Worm (Caenorhabditis elegans) whole organism, young adult: ENCODE measurements around the gene spe-44.

Source experiments
- B0336.3 ChIP-seq: fragments of 200-800 bp; sonication (Bioruptor generic); IDR thresholded peaks from 2 replicates; pipeline ENCODE4 v1.3.6; 2022; ENCODE audit warnings: missing genetic modification characterization, missing compliant biosample characterization
- C06A6.2 ChIP-seq: fragments of 200-800 bp; sonication (Bioruptor generic); conservative IDR thresholded peaks from 2 replicates; pipeline ENCODE4 v1.3.6; 2022; ENCODE audit warnings: missing genetic modification characterization, missing compliant biosample characterization
- D2030.7 ChIP-seq: fragments of 200-800 bp; sonication (Bioruptor generic); IDR thresholded peaks from 2 replicates; pipeline ENCODE4 v1.3.6; 2022; ENCODE audit warnings: missing genetic modification reagents, missing genetic modification characterization, missing compliant biosample characterization
- F23B12.7 ChIP-seq: sonication (generic microtip); optimal IDR thresholded peaks from 2 replicates; lab custom pipeline; 2017; ENCODE audit warnings: missing genetic modification characterization, mild to moderate bottlenecking, missing compliant biosample characterization, antibody characterized with exemption, moderate library complexity; ENCODE audit not compliant: insufficient read depth
- F33H1.4 ChIP-seq: fragments of 200-800 bp; sonication (Bioruptor generic); IDR thresholded peaks from 2 replicates; pipeline ENCODE4 v1.3.6; 2022; ENCODE audit warnings: missing genetic modification reagents, missing genetic modification characterization, missing compliant biosample characterization
- F57C9.4 ChIP-seq: sonication (generic microtip); optimal IDR thresholded peaks from 2 replicates; lab custom pipeline; 2017; ENCODE audit warnings: mild to moderate bottlenecking, missing genetic modification characterization, missing compliant biosample characterization
- Y95B8A.8 ChIP-seq: fragments of 200-800 bp; sonication (Bioruptor generic); IDR thresholded peaks from 2 replicates; pipeline ENCODE4 v1.3.6; 2022; ENCODE audit warnings: missing genetic modification reagents, missing genetic modification characterization, missing compliant biosample characterization
- ZK185.1 ChIP-seq: sonication (generic microtip); optimal IDR thresholded peaks from 2 replicates; lab custom pipeline; 2016; ENCODE audit warnings: mild to moderate bottlenecking, missing genetic modification characterization, missing compliant biosample characterization; ENCODE audit not compliant: poor library complexity, severe bottlenecking
- athp-1 ChIP-seq: sonication (generic microtip); optimal IDR thresholded peaks from 2 replicates; lab custom pipeline; 2017; ENCODE audit warnings: mild to moderate bottlenecking, missing genetic modification characterization, missing compliant biosample characterization
- attf-6 ChIP-seq: fragments of 200-800 bp; sonication (Bioruptor generic); IDR thresholded peaks from 2 replicates; pipeline ENCODE4 v1.3.6; 2022; ENCODE audit warnings: missing genetic modification reagents, missing genetic modification characterization, missing compliant biosample characterization
- bed-2 ChIP-seq: fragments of 200-800 bp; sonication (Bioruptor generic); IDR thresholded peaks from 2 replicates; pipeline ENCODE4 v1.3.6; 2022; ENCODE audit warnings: missing genetic modification reagents, missing genetic modification characterization, missing compliant biosample characterization
- ccch-3 ChIP-seq: fragments of 200-800 bp; sonication (Bioruptor generic); optimal IDR thresholded peaks from 2 replicates; lab custom pipeline; 2018; ENCODE audit warnings: mild to moderate bottlenecking, missing genetic modification characterization, missing compliant biosample characterization
- ceh-79 ChIP-seq: sonication (generic microtip); optimal IDR thresholded peaks from 2 replicates; lab custom pipeline; 2017; ENCODE audit warnings: mild to moderate bottlenecking, missing genetic modification characterization, missing compliant biosample characterization
- ceh-91 ChIP-seq: fragments of 200-800 bp; sonication (Bioruptor generic); IDR thresholded peaks from 2 replicates; pipeline ENCODE4 v1.3.6; 2022; ENCODE audit warnings: missing genetic modification reagents, missing genetic modification characterization, missing compliant biosample characterization
- chd-7 ChIP-seq: sonication (generic microtip); optimal IDR thresholded peaks from 2 replicates; lab custom pipeline; 2016; ENCODE audit warnings: mild to moderate bottlenecking, missing genetic modification characterization, moderate library complexity, missing compliant biosample characterization
- dpl-1 ChIP-seq: fragments of 150-350 bp; optimal IDR thresholded peaks from 2 replicates; lab custom pipeline; 2014; ENCODE audit warnings: missing biosample characterization, missing genetic modification reagents, missing genetic modification characterization
- efl-1 ChIP-seq: fragments of 150-350 bp; optimal IDR thresholded peaks from 2 replicates; lab custom pipeline; 2014; ENCODE audit warnings: missing biosample characterization, missing genetic modification reagents, missing genetic modification characterization
- egl-44 ChIP-seq: fragments of 200-800 bp; sonication (Bioruptor generic); IDR thresholded peaks from 2 replicates; pipeline ENCODE4 v1.3.6; 2022; ENCODE audit warnings: missing genetic modification reagents, missing genetic modification characterization, missing compliant biosample characterization
- ekl-4 ChIP-seq: fragments of 200-800 bp; sonication (Bioruptor generic); IDR thresholded peaks from 2 replicates; pipeline ENCODE4 v1.3.6; 2022; ENCODE audit warnings: missing genetic modification reagents, missing genetic modification characterization, missing compliant biosample characterization
- ets-4 ChIP-seq: fragments of 200-800 bp; sonication (Bioruptor generic); optimal IDR thresholded peaks from 2 replicates; lab custom pipeline; 2018; ENCODE audit warnings: mild to moderate bottlenecking, missing genetic modification characterization, missing compliant biosample characterization
- him-1 ChIP-seq: sonication (generic microtip); optimal IDR thresholded peaks from 2 replicates; lab custom pipeline; 2016; ENCODE audit warnings: missing genotype, missing genetic modification reagents, missing genetic modification characterization, missing compliant biosample characterization
- hmg-1.2 ChIP-seq: fragments of 200-800 bp; sonication (Bioruptor generic); IDR thresholded peaks from 2 replicates; pipeline ENCODE4 v1.3.6; 2022; ENCODE audit warnings: missing genetic modification reagents, missing genetic modification characterization, missing compliant biosample characterization
- let-607 ChIP-seq, 2 experiments: fragments of 200-800 bp in 1 of 2; sonication (Bioruptor generic) in 1 of 2; sonication (generic microtip) in 1 of 2; optimal IDR thresholded peaks; 2 replicates each; lab custom pipeline; 2016 to 2018; ENCODE audit warnings: mild to moderate bottlenecking in 2 of 2, missing compliant biosample characterization in 2 of 2, missing genetic modification characterization in 2 of 2, moderate library complexity in 2 of 2, missing genotype in 1 of 2
- lin-35 ChIP-seq, 3 experiments: fragments of 150-350 bp in 2 of 3; sonication (generic microtip) in 1 of 3; optimal IDR thresholded peaks; 2 replicates each; lab custom pipeline; 2014 to 2018; ENCODE audit warnings: missing biosample characterization in 3 of 3, missing genetic modification characterization in 3 of 3, missing genetic modification reagents in 3 of 3
- lin-40 ChIP-seq: sonication (generic microtip); optimal IDR thresholded peaks from 2 replicates; lab custom pipeline; 2016; ENCODE audit warnings: missing genetic modification characterization, mild to moderate bottlenecking, missing compliant biosample characterization, missing genotype, missing genetic modification reagents
- lsl-1 ChIP-seq: fragments of 200-800 bp; sonication (Bioruptor generic); optimal IDR thresholded peaks from 2 replicates; lab custom pipeline; 2018; ENCODE audit warnings: mild to moderate bottlenecking, missing genetic modification characterization, moderate library complexity, missing compliant biosample characterization
- lsy-27 ChIP-seq: sonication (generic microtip); optimal IDR thresholded peaks from 2 replicates; lab custom pipeline; 2017; ENCODE audit warnings: missing genetic modification characterization, mild to moderate bottlenecking, missing compliant biosample characterization, antibody characterized with exemption, missing genotype, borderline replicate concordance; ENCODE audit not compliant: insufficient read depth
- madf-6 ChIP-seq: fragments of 200-800 bp; sonication (Bioruptor generic); IDR thresholded peaks from 2 replicates; pipeline ENCODE4 v1.3.6; 2022; ENCODE audit warnings: missing genetic modification reagents, missing genetic modification characterization, missing compliant biosample characterization
- mes-4 ChIP-seq: sonication (generic microtip); optimal IDR thresholded peaks from 2 replicates; lab custom pipeline; 2016; ENCODE audit warnings: missing genotype, missing genetic modification characterization, missing compliant biosample characterization
- mxl-1 ChIP-seq: sonication (generic microtip); optimal IDR thresholded peaks from 2 replicates; lab custom pipeline; 2016; ENCODE audit warnings: missing genetic modification characterization, missing compliant biosample characterization
- nfya-1 ChIP-seq: sonication (generic microtip); optimal IDR thresholded peaks from 2 replicates; lab custom pipeline; 2017; ENCODE audit warnings: antibody characterized with exemption, missing compliant biosample characterization, missing genetic modification characterization, borderline replicate concordance; ENCODE audit not compliant: insufficient read depth
- nhr-120 ChIP-seq: fragments of 200-800 bp; sonication (Bioruptor generic); IDR thresholded peaks from 2 replicates; pipeline ENCODE4 v1.3.6; 2022; ENCODE audit warnings: missing genetic modification characterization, missing compliant biosample characterization
- nhr-179 ChIP-seq: sonication (generic microtip); optimal IDR thresholded peaks from 2 replicates; lab custom pipeline; 2016; ENCODE audit warnings: mild to moderate bottlenecking, missing genetic modification characterization, missing compliant biosample characterization
- nhr-80 ChIP-seq: sonication (generic microtip); optimal IDR thresholded peaks from 2 replicates; lab custom pipeline; 2016; ENCODE audit warnings: missing genetic modification characterization, missing compliant biosample characterization
- nhr-90 ChIP-seq: sonication (generic microtip); optimal IDR thresholded peaks from 2 replicates; lab custom pipeline; 2016; ENCODE audit warnings: missing genotype, mild to moderate bottlenecking, missing genetic modification characterization, missing compliant biosample characterization
- pbrm-1 ChIP-seq: fragments of 200-800 bp; sonication (Bioruptor generic); IDR thresholded peaks from 2 replicates; pipeline ENCODE4 v1.3.6; 2022; ENCODE audit warnings: missing genetic modification reagents, missing genetic modification characterization, missing compliant biosample characterization
- repo-1 ChIP-seq: sonication (generic microtip); optimal IDR thresholded peaks from 2 replicates; lab custom pipeline; 2017; ENCODE audit warnings: mild to moderate bottlenecking, missing genetic modification characterization, missing compliant biosample characterization
- sdz-38 ChIP-seq: sonication (generic microtip); optimal IDR thresholded peaks from 2 replicates; lab custom pipeline; 2016; ENCODE audit warnings: missing genotype, missing genetic modification characterization, missing compliant biosample characterization
- snpc-4 ChIP-seq, 5 experiments: fragments of 150-350 bp in 1 of 5; sonication (generic microtip) in 4 of 5; optimal IDR thresholded peaks; 2 replicates each; lab custom pipeline; 2014 to 2018; ENCODE audit warnings: missing genetic modification characterization in 5 of 5, missing biosample characterization in 3 of 5, antibody characterized with exemption in 2 of 5, mild to moderate bottlenecking in 2 of 5, missing compliant biosample characterization in 2 of 5, missing genotype in 2 of 5, moderate library complexity in 2 of 5, missing genetic modification reagents in 1 of 5
- unc-130 ChIP-seq: sonication (generic microtip); optimal IDR thresholded peaks from 2 replicates; lab custom pipeline; 2016; ENCODE audit warnings: missing genetic modification reagents, missing genetic modification characterization, missing compliant biosample characterization
- unc-62 ChIP-seq: fragments of 150-350 bp; optimal IDR thresholded peaks from 2 replicates; lab custom pipeline; 2014; ENCODE audit warnings: missing biosample characterization, missing genetic modification reagents, missing genetic modification characterization
- xnd-1 ChIP-seq: sonication (generic microtip); optimal IDR thresholded peaks from 2 replicates; lab custom pipeline; 2016; ENCODE audit warnings: missing genotype, missing genetic modification reagents, missing genetic modification characterization, missing compliant biosample characterization
- zim-3 ChIP-seq: sonication (generic microtip); optimal IDR thresholded peaks from 2 replicates; lab custom pipeline; 2017; ENCODE audit warnings: mild to moderate bottlenecking, missing genetic modification characterization, moderate library complexity, missing compliant biosample characterization
- ztf-18 ChIP-seq: sonication (generic microtip); optimal IDR thresholded peaks from 2 replicates; lab custom pipeline; 2016; ENCODE audit warnings: missing genotype, mild to moderate bottlenecking, missing genetic modification characterization, missing compliant biosample characterization
- ztf-22 ChIP-seq: fragments of 200-800 bp; sonication (Bioruptor generic); optimal IDR thresholded peaks from 2 replicates; lab custom pipeline; 2018; ENCODE audit warnings: mild to moderate bottlenecking, missing genetic modification characterization, moderate library complexity, missing compliant biosample characterization
- ztf-28 ChIP-seq: fragments of 200-800 bp; sonication (Bioruptor generic); IDR thresholded peaks from 2 replicates; pipeline ENCODE4 v1.3.6; 2022; ENCODE audit warnings: missing genetic modification reagents, missing genetic modification characterization, missing compliant biosample characterization

spe-44 gene

DNA sequence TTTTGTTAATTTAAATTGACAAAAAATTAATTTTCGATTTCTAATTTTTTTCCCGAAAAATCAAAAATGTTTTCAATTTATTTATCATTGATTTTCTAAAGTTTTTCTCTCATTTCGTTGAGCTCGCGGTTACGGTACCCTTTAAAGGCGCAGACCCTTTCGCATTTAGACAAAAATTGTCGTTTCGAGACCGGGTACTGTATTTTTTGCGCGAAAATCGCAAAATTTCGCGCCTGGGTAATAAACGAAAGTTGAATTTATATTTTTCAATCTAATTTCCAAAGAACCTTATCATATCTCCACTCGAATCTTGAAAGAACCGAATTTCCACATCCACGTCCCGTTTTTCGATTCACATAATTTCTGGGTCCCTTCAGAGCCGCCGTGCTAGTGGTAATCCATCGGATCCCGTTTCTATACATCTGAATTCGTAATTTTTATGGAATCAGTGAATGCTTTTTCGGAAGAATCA, 8.5 kb downstream of the spe-44 start, which contains the start of gene C25G4.3:
Gene C25G4.3 (minus strand): TSS at position 422 of the 472 bp plus-strand sequence.
- TF ChIP-seq ZK185.1 (tag; lab: Kevin White, UChicago), result no peak
- TF ChIP-seq hmg-1.2 (GFP tag; lab: Robert Waterston, UW), result no peak
- peak; percentile 44; the same call in 1 of the 2 replicates for TF ChIP-seq F33H1.4
- 0 out of 2 replicates have a peak, but pooled peaks have one; percentile 46 for TF ChIP-seq attf-6 (GFP tag; lab: Robert Waterston, UW)
- TF ChIP-seq lsl-1, result peak; percentile 62
- no peak for TF ChIP-seq ceh-91 (GFP tag; lab: Robert Waterston, UW)
- peak; percentile 66 for TF ChIP-seq efl-1
- TF ChIP-seq lin-40 (tag; lab: Kevin White, UChicago), result no peak
- no peak for TF ChIP-seq unc-62
- no peak for TF ChIP-seq C06A6.2
- peak; percentile 49 for TF ChIP-seq xnd-1 (tag; lab: Kevin White, UChicago)
- no peak for TF ChIP-seq snpc-4 (GFP tag; optimal IDR thresholded peaks at IDR 0.05; lab: Kevin White, UChicago)
- TF ChIP-seq snpc-4 (tag; optimal IDR thresholded peaks at IDR 0.05; lab: Kevin White, UChicago), result no peak
- TF ChIP-seq madf-6 (GFP tag; lab: Robert Waterston, UW), result peak; percentile 72
- no peak for TF ChIP-seq him-1

DNA sequence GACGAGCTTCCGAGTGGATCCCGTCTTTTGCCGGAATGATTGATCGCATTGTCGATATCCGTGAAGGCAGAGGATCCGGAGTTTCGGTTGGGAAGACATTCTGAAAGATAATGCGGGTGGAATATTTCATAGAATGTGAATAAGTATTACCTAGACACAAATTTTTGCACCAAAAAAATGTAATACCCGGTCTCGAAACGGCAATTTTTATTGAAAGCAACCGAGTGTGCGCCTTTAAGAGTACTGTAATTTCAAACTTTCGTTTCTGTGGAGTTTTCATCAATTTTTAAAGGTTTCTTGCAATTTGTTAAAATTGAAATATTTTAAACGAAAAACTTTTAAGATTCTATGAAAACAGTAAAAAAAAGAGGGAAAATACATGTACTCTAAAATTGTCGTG, 10.1 kb downstream of the spe-44 start, which contains the start of gene C25G4.2:
Gene C25G4.2 (minus strand): TSS at position 100 of the 400 bp plus-strand sequence.
- TF ChIP-seq ztf-28 (GFP tag; lab: Robert Waterston, UW) (no peak), ets-4 (GFP tag; lab: Kevin White, UChicago) (no peak), B0336.3 (GFP tag; lab: Robert Waterston, UW) (no peak), F23B12.7 (tag; lab: Kevin White, UChicago) (no peak), zim-3 (no peak), unc-62 (no peak), let-607 (tag; optimal IDR thresholded peaks at IDR 0.05; lab: Kevin White, UChicago) (no peak), ceh-79 (tag; lab: Kevin White, UChicago) (no peak), egl-44 (no peak), pbrm-1 (GFP tag; lab: Robert Waterston, UW) (no peak), him-1 (no peak), ztf-18 (tag; lab: Kevin White, UChicago) (no peak), chd-7 (tag; lab: Kevin White, UChicago) (no peak), mes-4 (tag; lab: Kevin White, UChicago) (no peak), Y95B8A.8 (no peak), nfya-1 (no peak), dpl-1 (GFP tag; lab: Kevin White, UChicago) (no peak), sdz-38 (tag; lab: Kevin White, UChicago) (no peak), nhr-120 (no peak)

DNA sequence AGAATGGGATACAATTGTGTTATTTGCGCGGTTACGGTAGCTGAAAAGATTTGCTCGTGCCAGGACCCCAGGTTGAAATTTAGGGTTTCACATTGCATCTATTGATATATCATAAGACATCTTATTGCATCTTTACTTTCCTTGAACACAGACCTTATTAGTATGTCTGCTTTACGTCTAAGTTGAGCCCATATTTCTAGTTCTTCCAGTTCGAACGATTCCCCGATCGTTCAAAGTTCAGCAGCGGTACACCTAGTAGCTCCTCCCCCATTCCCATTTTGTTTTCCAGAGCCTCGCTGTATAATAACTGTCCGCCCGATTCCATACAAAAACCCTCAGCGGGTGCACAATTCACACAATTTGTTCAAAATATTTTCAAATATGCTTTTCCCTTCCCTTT, 12.3 kb downstream of the spe-44 start, which contains the start of gene C25G4.17:
Gene C25G4.17 (plus strand): TSS at position 301 of the 400 bp plus-strand sequence.
- TF ChIP-seq athp-1 (tag; lab: Kevin White, UChicago) (no peak), ztf-28 (GFP tag; lab: Robert Waterston, UW) (no peak), repo-1 (tag; lab: Kevin White, UChicago) (no peak), zim-3 (no peak), mxl-1 (no peak), ekl-4 (GFP tag; lab: Robert Waterston, UW) (no peak), unc-130 (GFP tag; lab: Kevin White, UChicago) (no peak), D2030.7 (GFP tag; lab: Robert Waterston, UW) (no peak), ztf-22 (GFP tag; lab: Kevin White, UChicago) (no peak), nhr-80 (tag; lab: Kevin White, UChicago) (no peak), lin-35 (GFP tag; optimal IDR thresholded peaks at IDR 0.05; lab: Kevin White, UChicago) (no peak), lsy-27 (no peak), nhr-179 (tag; lab: Kevin White, UChicago) (no peak), egl-44 (no peak), ccch-3 (no peak), nhr-90 (no peak), F33H1.4 (no peak), F57C9.4 (tag; lab: Kevin White, UChicago) (no peak), bed-2 (GFP tag; lab: Robert Waterston, UW) (no peak)
